Worm (Caenorhabditis elegans) whole organism, mixed stage, embryonic: ENCODE data around the gene col-180.

Experiments
- M03D4.4 ChIP-seq: sonication (generic microtip); optimal IDR thresholded peaks from 2 replicates; lab custom pipeline; 2017; ENCODE audit warnings: mild to moderate bottlenecking, missing genetic modification characterization, missing compliant biosample characterization
- blmp-1 ChIP-seq: fragments of 150-350 bp; optimal IDR thresholded peaks from 2 replicates; lab custom pipeline; 2014; ENCODE audit warnings: missing biosample characterization, missing genetic modification characterization
- ceh-39 ChIP-seq: fragments of 150-350 bp; optimal IDR thresholded peaks from 2 replicates; lab custom pipeline; 2014; ENCODE audit warnings: missing biosample characterization, missing genetic modification characterization
- ceh-43 ChIP-seq: fragments of 200-800 bp; sonication (Bioruptor generic); optimal IDR thresholded peaks from 2 replicates; lab custom pipeline; 2018; ENCODE audit warnings: mild to moderate bottlenecking, missing genetic modification characterization, moderate library complexity, missing compliant biosample characterization
- ceh-83 ChIP-seq: fragments of 200-800 bp; sonication (Bioruptor generic); optimal IDR thresholded peaks from 2 replicates; lab custom pipeline; 2018; ENCODE audit warnings: mild to moderate bottlenecking, missing genetic modification characterization, missing compliant biosample characterization
- cnd-1 ChIP-seq: fragments of 200-800 bp; sonication (Bioruptor generic); optimal IDR thresholded peaks from 2 replicates; lab custom pipeline; 2018; ENCODE audit warnings: mild to moderate bottlenecking, missing genetic modification characterization, missing compliant biosample characterization
- drap-1 ChIP-seq: fragments of 200-800 bp; sonication (Bioruptor generic); optimal IDR thresholded peaks from 3 replicates; lab custom pipeline; 2018; ENCODE audit warnings: mild to moderate bottlenecking, missing genetic modification characterization, missing compliant biosample characterization
- lin-13 ChIP-seq: fragments of 150-350 bp; optimal IDR thresholded peaks from 2 replicates; lab custom pipeline; 2014; ENCODE audit warnings: missing biosample characterization, missing genetic modification characterization
- lin-32 ChIP-seq: fragments of 200-800 bp; sonication (Bioruptor generic); optimal IDR thresholded peaks from 2 replicates; lab custom pipeline; 2018; ENCODE audit warnings: mild to moderate bottlenecking, missing genetic modification characterization, missing compliant biosample characterization
- mep-1 ChIP-seq: fragments of 150-350 bp; optimal IDR thresholded peaks from 2 replicates; lab custom pipeline; 2017; ENCODE audit warnings: missing biosample characterization, missing genetic modification reagents, missing genetic modification characterization, inconsistent platforms
- mls-2 ChIP-seq: sonication (generic microtip); optimal IDR thresholded peaks from 2 replicates; lab custom pipeline; 2016; ENCODE audit warnings: mild to moderate bottlenecking, missing genetic modification characterization, moderate library complexity, missing compliant biosample characterization
- nhr-12 ChIP-seq: fragments of 150-350 bp; optimal IDR thresholded peaks from 2 replicates; lab custom pipeline; 2014; ENCODE audit warnings: missing biosample characterization, missing genetic modification characterization
- nhr-2 ChIP-seq: fragments of 150-350 bp; optimal IDR thresholded peaks from 2 replicates; lab custom pipeline; 2014; ENCODE audit warnings: missing biosample characterization, missing genetic modification characterization
- nhr-237 ChIP-seq: fragments of 150-350 bp; optimal IDR thresholded peaks from 2 replicates; lab custom pipeline; 2014; ENCODE audit warnings: missing biosample characterization, missing genetic modification characterization
- nhr-76 ChIP-seq: sonication (generic microtip); optimal IDR thresholded peaks from 2 replicates; lab custom pipeline; 2017; ENCODE audit warnings: missing biosample characterization, missing genetic modification characterization
- sem-2 ChIP-seq: fragments of 200-800 bp; sonication (Bioruptor generic); optimal IDR thresholded peaks from 2 replicates; lab custom pipeline; 2018; ENCODE audit warnings: mild to moderate bottlenecking, missing genetic modification characterization, missing compliant biosample characterization
- unc-39 ChIP-seq: fragments of 150-350 bp; optimal IDR thresholded peaks from 2 replicates; lab custom pipeline; 2014; ENCODE audit warnings: missing biosample characterization, missing genetic modification characterization
- zip-8 ChIP-seq: fragments of 150-350 bp; optimal IDR thresholded peaks from 2 replicates; lab custom pipeline; 2014; ENCODE audit warnings: missing biosample characterization, missing genetic modification characterization
- ztf-11 ChIP-seq: fragments of 150-350 bp; optimal IDR thresholded peaks from 2 replicates; lab custom pipeline; 2014; ENCODE audit warnings: missing biosample characterization, missing genetic modification characterization

Gene col-180

DNA sequence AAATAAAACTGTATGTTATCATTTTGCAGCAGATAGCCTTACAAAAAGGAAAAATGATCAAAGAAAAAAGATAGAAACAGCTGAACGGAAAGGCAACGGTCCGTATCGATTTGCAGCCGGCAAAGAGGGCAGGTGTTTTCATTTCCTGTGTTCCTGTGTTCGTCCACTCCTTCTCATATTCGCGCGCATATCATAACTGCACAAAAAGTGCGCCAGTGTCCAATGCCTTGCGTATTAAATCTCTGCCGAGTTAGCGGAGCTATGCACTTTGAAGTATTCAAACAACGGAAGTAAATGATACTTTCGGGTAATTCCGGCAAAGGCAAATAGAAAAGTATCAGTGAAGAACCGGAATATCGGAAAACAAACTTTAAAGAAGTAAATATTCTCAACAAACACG lies 49.5 kb downstream of the col-180 start:
- no peak for TF ChIP-seq sem-2
- TF ChIP-seq M03D4.4 (tag; lab: Kevin White, UChicago), result peak; percentile 60
- TF ChIP-seq drap-1 (GFP tag; lab: Kevin White, UChicago), result peak; percentile 7
- peak; percentile 46 for TF ChIP-seq ceh-39 (tag; lab: Kevin White, UChicago)
- peak; percentile 72 for TF ChIP-seq lin-13 (tag; lab: Kevin White, UChicago)
- TF ChIP-seq mep-1, result peak; percentile 70
- no peak for TF ChIP-seq mls-2 (tag; lab: Kevin White, UChicago)
- TF ChIP-seq lin-32 (GFP tag; lab: Kevin White, UChicago), result peak; percentile 22
- TF ChIP-seq cnd-1 (tag; lab: Kevin White, UChicago), result peak; percentile 55

DNA sequence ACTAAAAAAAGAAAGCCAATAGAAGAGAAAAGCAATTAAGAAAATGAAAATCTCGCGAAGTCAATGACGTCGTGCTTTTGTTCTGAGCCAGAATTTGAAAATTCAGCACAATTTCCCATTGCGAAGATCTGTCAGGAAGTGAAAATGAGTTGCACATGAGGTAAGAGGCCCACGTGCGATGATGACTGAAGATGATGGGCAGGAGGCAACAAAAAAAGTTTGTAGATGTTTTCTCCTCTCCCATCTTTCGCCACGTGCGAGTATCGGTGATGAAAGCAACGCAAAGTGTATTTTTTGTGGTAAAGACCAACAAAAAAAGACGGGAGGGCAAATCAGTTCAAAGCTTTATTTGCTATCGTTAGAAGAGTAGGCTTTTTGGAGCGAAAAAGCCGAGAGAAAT lies 50.0 kb downstream of the col-180 start:
- no peak for TF ChIP-seq nhr-12 (tag; lab: Kevin White, UChicago)
- no peak for TF ChIP-seq mep-1
- no peak for TF ChIP-seq ceh-83 (GFP tag; lab: Kevin White, UChicago)
- TF ChIP-seq unc-39 (tag; lab: Kevin White, UChicago), result no peak
- TF ChIP-seq nhr-237 (tag; lab: Kevin White, UChicago), result no peak

DNA sequence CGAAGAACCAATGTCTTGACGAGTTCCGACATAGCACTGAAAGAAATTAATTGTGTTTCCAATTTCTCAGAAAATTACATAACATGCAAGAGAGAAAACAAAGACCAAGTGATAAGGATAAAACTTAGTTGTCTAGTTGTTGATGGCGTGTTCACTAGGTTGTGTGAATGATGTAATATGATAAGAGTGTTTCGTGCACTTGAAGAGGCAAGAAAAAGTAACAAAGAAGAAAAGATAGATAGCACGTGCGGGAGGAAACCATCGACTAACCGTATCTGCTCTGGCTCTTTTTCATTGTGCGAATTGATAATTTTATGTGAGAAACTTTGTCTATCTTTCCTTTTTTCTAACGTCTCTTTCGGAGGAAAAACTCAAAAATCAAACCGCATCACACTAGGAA lies 50.5 kb downstream of the col-180 start, which contains the start of gene sfxn-1.5:
Gene sfxn-1.5, minus strand, starts transcription at position 36 of the 400 bp plus-strand sequence.
- TF ChIP-seq mls-2 (tag; lab: Kevin White, UChicago) (no peak), nhr-76 (tag; lab: Kevin White, UChicago) (no peak), blmp-1 (no peak), ztf-11 (tag; lab: Kevin White, UChicago) (no peak), nhr-2 (no peak), ceh-43 (no peak), drap-1 (GFP tag; lab: Kevin White, UChicago) (no peak), zip-8 (tag; lab: Kevin White, UChicago) (no peak), nhr-237 (tag; lab: Kevin White, UChicago) (no peak)
